Worm (Caenorhabditis elegans): ENCODE data around the gene T01H10.11.

DNA sequence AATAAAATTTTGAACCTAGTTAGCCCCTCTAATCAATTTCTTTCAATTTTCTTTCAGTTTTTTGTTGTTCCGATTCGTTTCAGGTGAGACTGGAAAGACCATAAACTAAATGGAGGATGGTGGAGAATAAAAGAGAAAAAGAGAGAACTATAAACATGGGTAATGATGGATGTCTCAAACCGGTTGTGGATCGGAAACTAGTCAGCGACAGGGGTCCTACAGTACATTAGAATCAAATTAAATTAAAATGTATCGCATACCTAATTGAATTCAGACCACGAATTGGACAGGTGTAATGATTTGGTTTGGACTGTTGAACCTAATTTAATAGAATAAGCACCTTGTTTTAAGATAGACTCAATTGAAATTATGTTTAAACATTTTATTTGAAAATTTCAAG is 40.8 kb downstream of the T01H10.11 start:
- no peak for TF ChIP-seq ztf-11 (tag; optimal IDR thresholded peaks at IDR 0.05)
- no peak for TF ChIP-seq M03D4.4 (tag; optimal IDR thresholded peaks at IDR 0.05)
- no peak for TF ChIP-seq nhr-28 (tag; optimal IDR thresholded peaks at IDR 0.05)
- TF ChIP-seq pha-4 (tag; optimal IDR thresholded peaks at IDR 0.05), result no peak
- no peak for TF ChIP-seq hlh-1 (tag; optimal IDR thresholded peaks at IDR 0.05)
- no peak for TF ChIP-seq unc-62 (GFP tag; optimal IDR thresholded peaks at IDR 0.05)
- TF ChIP-seq ceh-39 (tag; optimal IDR thresholded peaks at IDR 0.05), result no peak
- no peak for TF ChIP-seq nhr-12 (tag; optimal IDR thresholded peaks at IDR 0.05)
- TF ChIP-seq sptf-1 (tag; optimal IDR thresholded peaks at IDR 0.05), result no peak
- no peak for TF ChIP-seq elt-3 (tag; optimal IDR thresholded peaks at IDR 0.05)
- no peak for TF ChIP-seq ceh-83 (GFP tag; optimal IDR thresholded peaks at IDR 0.05)
- no peak for TF ChIP-seq snpc-4 (tag; optimal IDR thresholded peaks at IDR 0.05)
- no peak for TF ChIP-seq nhr-237 (tag; optimal IDR thresholded peaks at IDR 0.05)

Data from whole organism, mixed stage, embryonic.